Worm (Caenorhabditis elegans) whole organism, L4 larva: ENCODE data around the gene B0524.3.

Experiments used
- spr-1 ChIP-seq: sonication (generic microtip); optimal IDR thresholded peaks from 2 replicates; lab custom pipeline; 2016; ENCODE audit warnings: mild to moderate bottlenecking, missing genetic modification characterization, missing compliant biosample characterization
- unc-39 ChIP-seq: sonication (generic microtip); optimal IDR thresholded peaks from 2 replicates; lab custom pipeline; 2017; ENCODE audit warnings: missing biosample characterization, missing genetic modification characterization

DNA sequence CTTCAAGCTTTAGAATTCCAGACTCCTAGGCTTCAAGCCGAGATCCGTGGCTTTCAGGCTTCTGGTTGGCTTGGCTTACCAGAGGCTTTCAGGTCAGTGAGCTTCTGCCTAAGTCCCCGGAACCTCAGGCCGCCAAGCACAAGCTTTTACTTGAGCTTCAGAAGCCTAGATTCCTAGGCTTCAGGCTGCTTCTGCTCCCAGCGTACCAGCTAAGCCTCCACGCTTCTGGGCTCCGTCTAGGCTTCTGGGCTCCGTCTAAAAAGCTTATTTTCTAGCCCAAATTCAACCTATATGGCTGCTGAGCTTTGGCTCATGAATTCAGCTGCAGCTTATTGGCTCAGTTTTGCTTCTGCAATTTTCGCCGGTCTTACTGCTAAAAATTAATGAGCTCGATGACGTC, 38.3 kb downstream of the B0524.3 start:
- TF ChIP-seq spr-1 (tag; lab: Kevin White, UChicago) (no peak), unc-39 (tag; lab: Kevin White, UChicago) (no peak)
